Worm (Caenorhabditis elegans) whole organism, L2 larva: ENCODE data around the gene Y24D9A.7.

Source experiments
- F13H6.1 ChIP-seq: sonication (generic microtip); optimal IDR thresholded peaks from 2 replicates; lab custom pipeline; 2016; ENCODE audit warnings: missing genetic modification characterization, missing compliant biosample characterization
- R02D3.7 ChIP-seq: fragments of 150-350 bp; optimal IDR thresholded peaks from 2 replicates; lab custom pipeline; 2014; ENCODE audit warnings: missing biosample characterization, missing genetic modification characterization
- Y55F3AM.14 ChIP-seq: fragments of 200-800 bp; sonication (Bioruptor generic); optimal IDR thresholded peaks from 2 replicates; lab custom pipeline; 2018; ENCODE audit warnings: mild to moderate bottlenecking, missing genetic modification characterization, missing compliant biosample characterization
- ZK546.5 ChIP-seq: sonication (generic microtip); optimal IDR thresholded peaks from 2 replicates; lab custom pipeline; 2017; ENCODE audit warnings: missing biosample characterization, missing genetic modification characterization
- ama-1 ChIP-seq: fragments of 150-350 bp; optimal IDR thresholded peaks from 2 replicates; lab custom pipeline; 2018; ENCODE audit warnings: inconsistent platforms
- blmp-1 ChIP-seq: sonication (generic microtip); optimal IDR thresholded peaks from 2 replicates; lab custom pipeline; 2017; ENCODE audit warnings: missing genetic modification characterization, mild to moderate bottlenecking, missing compliant biosample characterization, antibody characterized with exemption, moderate library complexity; ENCODE audit not compliant: insufficient read depth
- ceh-16 ChIP-seq: fragments of 150-350 bp; optimal IDR thresholded peaks from 2 replicates; lab custom pipeline; 2014; ENCODE audit warnings: missing biosample characterization, missing genetic modification characterization
- ceh-82 ChIP-seq: fragments of 150-350 bp; optimal IDR thresholded peaks from 2 replicates; lab custom pipeline; 2014; ENCODE audit warnings: missing biosample characterization, missing genetic modification characterization
- crh-2 ChIP-seq: sonication (generic microtip); optimal IDR thresholded peaks from 2 replicates; lab custom pipeline; 2017; ENCODE audit warnings: missing biosample characterization, missing genetic modification characterization
- egl-27 ChIP-seq: sonication (generic microtip); optimal IDR thresholded peaks from 3 replicates; lab custom pipeline; 2017; ENCODE audit warnings: missing biosample characterization, missing genetic modification reagents, missing genetic modification characterization
- elt-1 ChIP-seq: fragments of 150-350 bp; optimal IDR thresholded peaks from 2 replicates; lab custom pipeline; 2014; ENCODE audit warnings: missing biosample characterization, missing genetic modification characterization
- elt-3 ChIP-seq: sonication (generic microtip); optimal IDR thresholded peaks from 2 replicates; lab custom pipeline; 2017; ENCODE audit warnings: missing biosample characterization, missing genetic modification characterization
- fos-1 ChIP-seq: fragments of 150-350 bp; optimal IDR thresholded peaks from 2 replicates; lab custom pipeline; 2014; ENCODE audit warnings: missing biosample characterization, missing genetic modification characterization
- lsy-2 ChIP-seq, 2 experiments: fragments of 150-350 bp in 1 of 2; sonication (generic microtip) in 1 of 2; optimal IDR thresholded peaks; 2 replicates each; lab custom pipeline; 2014 to 2017; ENCODE audit warnings: missing biosample characterization in 2 of 2, missing genetic modification characterization in 2 of 2
- mbf-1 ChIP-seq: sonication (generic microtip); optimal IDR thresholded peaks from 2 replicates; lab custom pipeline; 2017; ENCODE audit warnings: missing biosample characterization, missing genetic modification characterization
- mdl-1 ChIP-seq, 2 experiments: fragments of 150-350 bp in 1 of 2; sonication (generic microtip) in 1 of 2; optimal IDR thresholded peaks; 2 replicates each; lab custom pipeline; 2017; ENCODE audit warnings: missing biosample characterization in 2 of 2, missing genetic modification characterization in 2 of 2
- nhr-11 ChIP-seq: fragments of 150-350 bp; optimal IDR thresholded peaks from 2 replicates; lab custom pipeline; 2014; ENCODE audit warnings: missing biosample characterization, missing genetic modification characterization
- nhr-12 ChIP-seq: fragments of 150-350 bp; optimal IDR thresholded peaks from 2 replicates; lab custom pipeline; 2014; ENCODE audit warnings: missing biosample characterization, missing genetic modification characterization
- nhr-129 ChIP-seq: fragments of 150-350 bp; optimal IDR thresholded peaks from 2 replicates; lab custom pipeline; 2014; ENCODE audit warnings: missing biosample characterization, missing genetic modification characterization
- nhr-21 ChIP-seq: fragments of 150-350 bp; optimal IDR thresholded peaks from 2 replicates; lab custom pipeline; 2014; ENCODE audit warnings: missing biosample characterization, missing genetic modification characterization
- nhr-237 ChIP-seq: fragments of 150-350 bp; optimal IDR thresholded peaks from 2 replicates; lab custom pipeline; 2014; ENCODE audit warnings: missing biosample characterization, missing genetic modification characterization
- nhr-25 ChIP-seq: fragments of 150-350 bp; sonication (generic microtip); optimal IDR thresholded peaks from 3 replicates; lab custom pipeline; 2014; ENCODE audit warnings: missing biosample characterization, missing genetic modification characterization
- nhr-6 ChIP-seq: fragments of 150-350 bp; optimal IDR thresholded peaks from 2 replicates; lab custom pipeline; 2014; ENCODE audit warnings: missing biosample characterization, missing genetic modification characterization
- peb-1 ChIP-seq: fragments of 150-350 bp; optimal IDR thresholded peaks from 2 replicates; lab custom pipeline; 2014; ENCODE audit warnings: missing biosample characterization, missing genetic modification characterization
- sem-4 ChIP-seq: fragments of 150-350 bp; optimal IDR thresholded peaks from 2 replicates; lab custom pipeline; 2014; ENCODE audit warnings: missing biosample characterization, missing genetic modification reagents, missing genetic modification characterization
- skn-1 ChIP-seq: sonication (generic microtip); optimal IDR thresholded peaks from 2 replicates; lab custom pipeline; 2017; ENCODE audit warnings: missing biosample characterization, missing genetic modification characterization
- sma-3 ChIP-seq: sonication (generic microtip); optimal IDR thresholded peaks from 2 replicates; lab custom pipeline; 2016; ENCODE audit warnings: missing genetic modification reagents, missing genetic modification characterization, missing compliant biosample characterization
- sma-9 ChIP-seq, 2 experiments: fragments of 150-350 bp in 1 of 2; sonication (generic microtip) in 1 of 2; optimal IDR thresholded peaks; 2 replicates each; lab custom pipeline; 2014 to 2016; ENCODE audit warnings: missing genetic modification characterization in 2 of 2, mild to moderate bottlenecking in 1 of 2, missing biosample characterization in 1 of 2, missing compliant biosample characterization in 1 of 2, missing genetic modification reagents in 1 of 2, moderate library complexity in 1 of 2
- snpc-4 ChIP-seq: fragments of 150-350 bp; optimal IDR thresholded peaks from 2 replicates; lab custom pipeline; 2014; ENCODE audit warnings: missing biosample characterization, missing genetic modification characterization
- unc-55 ChIP-seq: fragments of 150-350 bp; sonication (generic microtip); optimal IDR thresholded peaks from 3 replicates; lab custom pipeline; 2014; ENCODE audit warnings: missing biosample characterization, missing genetic modification reagents, missing genetic modification characterization
- zag-1 ChIP-seq: fragments of 150-350 bp; optimal IDR thresholded peaks from 2 replicates; lab custom pipeline; 2014; ENCODE audit warnings: missing biosample characterization, missing genetic modification characterization
- ztf-11 ChIP-seq: sonication (generic microtip); optimal IDR thresholded peaks from 2 replicates; lab custom pipeline; 2017; ENCODE audit warnings: missing biosample characterization, missing genetic modification characterization

Y24D9A.7 gene

DNA sequence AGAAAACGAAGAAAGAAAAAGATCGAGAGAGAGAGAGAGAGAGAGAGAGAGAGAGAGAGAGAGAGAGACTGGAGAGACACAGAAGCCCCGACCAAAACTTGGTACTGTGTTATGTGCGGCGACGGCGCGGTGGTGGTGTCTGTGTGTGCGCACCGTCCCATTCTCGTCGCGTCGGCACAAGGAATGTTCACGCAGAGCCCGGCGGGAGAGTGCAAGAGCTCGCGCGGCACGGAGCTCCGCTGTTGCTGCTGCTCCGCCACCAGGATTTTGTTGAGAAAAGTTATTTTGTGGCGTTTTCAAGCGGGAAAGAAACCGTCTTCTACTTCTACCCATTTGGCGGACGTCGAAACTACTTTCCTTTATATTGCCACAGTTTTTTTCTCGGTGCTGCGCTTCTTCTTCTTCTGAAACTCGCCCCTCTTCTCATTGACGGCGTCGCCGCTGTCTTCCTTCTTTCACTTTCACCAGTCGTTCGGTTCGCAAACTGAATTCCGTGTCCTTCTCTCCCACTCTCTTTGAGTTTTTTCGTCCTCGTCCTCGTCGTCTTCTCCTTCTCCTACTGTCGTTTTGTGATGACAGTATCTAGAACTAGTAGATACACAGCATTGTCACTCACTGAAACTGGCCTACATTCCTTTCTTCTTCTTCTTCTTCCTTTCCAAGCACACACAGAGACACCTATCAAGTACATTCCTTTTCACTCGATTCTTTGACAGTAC, 5.4 kb downstream of the Y24D9A.7 start:
- TF ChIP-seq ceh-16 (tag; lab: Kevin White, UChicago) = no peak
- TF ChIP-seq crh-2 (tag; lab: Kevin White, UChicago) = no peak
- peak; percentile 47 for TF ChIP-seq nhr-25
- TF ChIP-seq F13H6.1 (tag; lab: Kevin White, UChicago) = peak; percentile 53
- TF ChIP-seq blmp-1 (tag; lab: Kevin White, UChicago) = peak; percentile 94

ce11 chrIV:4398890-4399289, 6.1 kb downstream of the Y24D9A.7 start:
- no peak for TF ChIP-seq unc-55 (GFP tag; lab: Kevin White, UChicago)
- TF ChIP-seq skn-1 (tag; lab: Kevin White, UChicago) = no peak
- no peak for TF ChIP-seq elt-1 (tag; lab: Kevin White, UChicago)
- TF ChIP-seq, all 48 proteins: peak for 0

DNA sequence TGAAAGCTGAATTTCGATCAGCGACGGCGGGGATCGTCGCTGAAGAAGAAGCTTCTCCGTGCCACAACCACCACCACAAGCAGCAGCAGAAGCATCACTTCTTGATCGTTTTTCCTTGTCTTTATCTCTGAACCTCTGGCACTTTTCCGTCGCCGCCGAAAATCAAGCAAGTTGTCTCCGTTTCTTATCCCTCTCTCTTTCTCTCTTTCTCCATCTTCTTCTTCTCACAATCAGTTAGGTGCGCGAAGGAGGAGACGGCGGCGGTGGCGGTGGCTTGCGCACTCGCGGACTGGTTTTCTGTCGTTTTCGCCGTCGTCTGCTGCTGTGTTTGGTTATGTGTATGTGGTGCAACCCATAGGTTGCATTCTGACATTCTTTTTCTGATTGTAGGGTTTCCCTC, 6.6 kb downstream of the Y24D9A.7 start:
- TF ChIP-seq sma-9 (GFP tag; optimal IDR thresholded peaks at IDR 0.05; lab: Kevin White, UChicago) = peak; percentile 26
- no peak for TF ChIP-seq sma-9 (tag; optimal IDR thresholded peaks at IDR 0.05; lab: Kevin White, UChicago)
- no peak for TF ChIP-seq zag-1 (tag; lab: Kevin White, UChicago)
- TF ChIP-seq F13H6.1 (tag; lab: Kevin White, UChicago) = peak; percentile 51
- TF ChIP-seq skn-1 (tag; lab: Kevin White, UChicago) = no peak
- TF ChIP-seq unc-55 (GFP tag; lab: Kevin White, UChicago) = peak; percentile 16
- no peak for TF ChIP-seq nhr-11 (tag; lab: Kevin White, UChicago)
- TF ChIP-seq blmp-1 (tag; lab: Kevin White, UChicago) = peak; percentile 38
- TF ChIP-seq nhr-21 (tag; lab: Kevin White, UChicago) = peak; percentile 45
- TF ChIP-seq nhr-12 = no peak
- TF ChIP-seq egl-27 = no peak
- no peak for TF ChIP-seq nhr-237 (tag; lab: Kevin White, UChicago)
- TF ChIP-seq mdl-1 (tag; optimal IDR thresholded peaks at IDR 0.05; lab: Kevin White, UChicago) = peak in 1 of 2 experiments; percentile 8
- peak; percentile 2 for TF ChIP-seq nhr-129
- peak; percentile 12 for TF ChIP-seq Y55F3AM.14
- peak; percentile 53 for TF ChIP-seq nhr-25

ce11 chrIV:4397586-4397985, 7.4 kb downstream of the Y24D9A.7 start:
- TF ChIP-seq R02D3.7 (tag; lab: Kevin White, UChicago) (no peak), ZK546.5 (tag; lab: Kevin White, UChicago) (no peak), sma-9 (GFP tag; optimal IDR thresholded peaks at IDR 0.05; lab: Kevin White, UChicago) (no peak), sma-9 (tag; optimal IDR thresholded peaks at IDR 0.05; lab: Kevin White, UChicago) (no peak), lsy-2 (tag; optimal IDR thresholded peaks at IDR 0.05; lab: Kevin White, UChicago) (no peak), nhr-129 (no peak), sma-3 (GFP tag; lab: Kevin White, UChicago) (no peak), mbf-1 (tag; lab: Kevin White, UChicago) (no peak), egl-27 (no peak), peb-1 (tag; lab: Kevin White, UChicago) (no peak)
- TF ChIP-seq, all 48 proteins: peak for 0

ce11 chrIV:4397111-4397510, 7.9 kb downstream of the Y24D9A.7 start:
- no peak for TF ChIP-seq elt-3
- no peak for TF ChIP-seq nhr-6
- TF ChIP-seq crh-2 (tag; lab: Kevin White, UChicago) = peak; percentile 2
- TF ChIP-seq snpc-4 (tag; lab: Kevin White, UChicago) = no peak
- TF ChIP-seq lsy-2 (tag; optimal IDR thresholded peaks at IDR 0.05; lab: Kevin White, UChicago) = no peak
- no peak for TF ChIP-seq ceh-16 (tag; lab: Kevin White, UChicago)
- TF ChIP-seq ceh-82 = no peak
- TF ChIP-seq ztf-11 (tag; lab: Kevin White, UChicago) = no peak
- no peak for TF ChIP-seq ama-1
- peak; percentile 41 for TF ChIP-seq blmp-1 (tag; lab: Kevin White, UChicago)
- TF ChIP-seq sma-3 (GFP tag; lab: Kevin White, UChicago) = peak; percentile 1
- TF ChIP-seq sem-4 (tag; lab: Kevin White, UChicago) = peak; percentile 19
- peak; percentile 25 for TF ChIP-seq fos-1
